Worm (Caenorhabditis elegans) whole organism, young adult: Measurements from ENCODE around the gene lido-9.
A peak's percentile ranks its signal among the peaks of the same experiment; 100 is the strongest.

Experiments
- B0019.2 ChIP-seq: fragments of 200-800 bp; sonication (Bioruptor generic); conservative IDR thresholded peaks from 2 replicates; pipeline ENCODE4 v1.3.6; 2022; ENCODE audit warnings: missing genetic modification reagents, missing genetic modification characterization, missing compliant biosample characterization
- B0035.1 ChIP-seq: sonication (generic microtip); optimal IDR thresholded peaks from 2 replicates; lab custom pipeline; 2016; ENCODE audit warnings: missing genetic modification characterization, mild to moderate bottlenecking, missing compliant biosample characterization, missing genotype, missing genetic modification reagents
- B0336.3 ChIP-seq: fragments of 200-800 bp; sonication (Bioruptor generic); IDR thresholded peaks from 2 replicates; pipeline ENCODE4 v1.3.6; 2022; ENCODE audit warnings: missing genetic modification characterization, missing compliant biosample characterization
- F37B4.10 ChIP-seq: fragments of 200-800 bp; sonication (Bioruptor generic); IDR thresholded peaks from 2 replicates; pipeline ENCODE4 v1.3.6; 2022; ENCODE audit warnings: missing genetic modification characterization, missing compliant biosample characterization
- F39B2.1 ChIP-seq: fragments of 200-800 bp; sonication (Bioruptor generic); IDR thresholded peaks from 2 replicates; pipeline ENCODE4 v1.3.6; 2022; ENCODE audit warnings: missing genetic modification reagents, missing genetic modification characterization, missing compliant biosample characterization
- F49E8.2 ChIP-seq: sonication (generic microtip); optimal IDR thresholded peaks from 3 replicates; lab custom pipeline; 2017; ENCODE audit warnings: missing genetic modification characterization, mild to moderate bottlenecking, missing compliant biosample characterization, antibody characterized with exemption, moderate library complexity; ENCODE audit not compliant: insufficient read depth
- F52B5.7 ChIP-seq: sonication (generic microtip); optimal IDR thresholded peaks from 2 replicates; lab custom pipeline; 2016; ENCODE audit warnings: mild to moderate bottlenecking, missing genetic modification characterization, missing compliant biosample characterization
- K11D2.4 ChIP-seq: fragments of 200-800 bp; sonication (Bioruptor generic); IDR thresholded peaks from 2 replicates; pipeline ENCODE4 v1.3.6; 2022; ENCODE audit warnings: missing genetic modification reagents, missing genetic modification characterization, missing compliant biosample characterization
- K12H6.12 ChIP-seq: fragments of 200-800 bp; sonication (Bioruptor generic); optimal IDR thresholded peaks from 2 replicates; lab custom pipeline; 2018; ENCODE audit warnings: mild to moderate bottlenecking, missing genetic modification characterization, missing compliant biosample characterization
- Y53G8AR.9 ChIP-seq: fragments of 200-800 bp; sonication (Bioruptor generic); conservative IDR thresholded peaks from 2 replicates; pipeline ENCODE4 v1.3.6; 2022; ENCODE audit warnings: missing genetic modification reagents, missing genetic modification characterization, missing compliant biosample characterization
- Y56A3A.18 ChIP-seq: fragments of 200-800 bp; sonication (Bioruptor generic); IDR thresholded peaks from 2 replicates; pipeline ENCODE4 v1.3.6; 2022; ENCODE audit warnings: missing genetic modification reagents, missing genetic modification characterization, missing compliant biosample characterization
- ama-1 ChIP-seq, 3 experiments: fragments of 150-350 bp in 1 of 3; sonication (generic microtip) in 2 of 3; optimal IDR thresholded peaks; 2 replicates each; lab custom pipeline; 2014 to 2018; ENCODE audit warnings: missing biosample characterization in 2 of 3, missing genetic modification characterization in 2 of 3, missing genetic modification reagents in 2 of 3
- cebp-2 ChIP-seq: fragments of 200-800 bp; sonication (Bioruptor generic); IDR thresholded peaks from 2 replicates; pipeline ENCODE4 v1.3.6; 2022; ENCODE audit warnings: missing genetic modification characterization, missing compliant biosample characterization
- ceh-100 ChIP-seq: fragments of 200-800 bp; sonication (Bioruptor generic); IDR thresholded peaks from 2 replicates; pipeline ENCODE4 v1.3.6; 2022; ENCODE audit warnings: missing genetic modification reagents, missing genetic modification characterization, missing compliant biosample characterization
- ceh-58 ChIP-seq: fragments of 200-800 bp; sonication (Bioruptor generic); IDR thresholded peaks from 2 replicates; pipeline ENCODE4 v1.3.6; 2022; ENCODE audit warnings: missing genetic modification characterization, missing compliant biosample characterization
- die-1 ChIP-seq: sonication (generic microtip); optimal IDR thresholded peaks from 2 replicates; lab custom pipeline; 2016; ENCODE audit warnings: missing genotype, mild to moderate bottlenecking, missing genetic modification characterization, missing compliant biosample characterization
- ekl-4 ChIP-seq: fragments of 200-800 bp; sonication (Bioruptor generic); IDR thresholded peaks from 2 replicates; pipeline ENCODE4 v1.3.6; 2022; ENCODE audit warnings: missing genetic modification reagents, missing genetic modification characterization, missing compliant biosample characterization
- ets-4 ChIP-seq: fragments of 200-800 bp; sonication (Bioruptor generic); optimal IDR thresholded peaks from 2 replicates; lab custom pipeline; 2018; ENCODE audit warnings: mild to moderate bottlenecking, missing genetic modification characterization, missing compliant biosample characterization
- fkh-3 ChIP-seq: sonication (generic microtip); optimal IDR thresholded peaks from 2 replicates; lab custom pipeline; 2016; ENCODE audit warnings: mild to moderate bottlenecking, missing genetic modification characterization, missing compliant biosample characterization
- hmg-20 ChIP-seq: fragments of 200-800 bp; sonication (Bioruptor generic); IDR thresholded peaks from 2 replicates; pipeline ENCODE4 v1.3.6; 2022; ENCODE audit warnings: missing genetic modification reagents, missing genetic modification characterization, missing compliant biosample characterization
- lin-35 ChIP-seq, 3 experiments: fragments of 150-350 bp in 2 of 3; sonication (generic microtip) in 1 of 3; optimal IDR thresholded peaks; 2 replicates each; lab custom pipeline; 2014 to 2018; ENCODE audit warnings: missing biosample characterization in 3 of 3, missing genetic modification characterization in 3 of 3, missing genetic modification reagents in 3 of 3
- lin-40 ChIP-seq: sonication (generic microtip); optimal IDR thresholded peaks from 2 replicates; lab custom pipeline; 2016; ENCODE audit warnings: missing genetic modification characterization, mild to moderate bottlenecking, missing compliant biosample characterization, missing genotype, missing genetic modification reagents
- madf-8 ChIP-seq: fragments of 200-800 bp; sonication (Bioruptor generic); conservative IDR thresholded peaks from 2 replicates; pipeline ENCODE4 v1.3.6; 2022; ENCODE audit warnings: missing genetic modification reagents, missing genetic modification characterization, missing compliant biosample characterization
- mcd-1 ChIP-seq: fragments of 200-800 bp; sonication (Bioruptor generic); IDR thresholded peaks from 2 replicates; pipeline ENCODE4 v1.3.6; 2022; ENCODE audit warnings: missing genetic modification reagents, missing genetic modification characterization, missing compliant biosample characterization
- mel-28 ChIP-seq: sonication (generic microtip); optimal IDR thresholded peaks from 2 replicates; lab custom pipeline; 2016; ENCODE audit warnings: borderline replicate concordance, mild to moderate bottlenecking, missing genetic modification characterization, missing compliant biosample characterization
- mxl-1 ChIP-seq: sonication (generic microtip); optimal IDR thresholded peaks from 2 replicates; lab custom pipeline; 2016; ENCODE audit warnings: missing genetic modification characterization, missing compliant biosample characterization
- nhr-120 ChIP-seq: fragments of 200-800 bp; sonication (Bioruptor generic); IDR thresholded peaks from 2 replicates; pipeline ENCODE4 v1.3.6; 2022; ENCODE audit warnings: missing genetic modification characterization, missing compliant biosample characterization
- nhr-179 ChIP-seq: sonication (generic microtip); optimal IDR thresholded peaks from 2 replicates; lab custom pipeline; 2016; ENCODE audit warnings: mild to moderate bottlenecking, missing genetic modification characterization, missing compliant biosample characterization
- nhr-90 ChIP-seq: sonication (generic microtip); optimal IDR thresholded peaks from 2 replicates; lab custom pipeline; 2016; ENCODE audit warnings: missing genotype, mild to moderate bottlenecking, missing genetic modification characterization, missing compliant biosample characterization
- pbrm-1 ChIP-seq: fragments of 200-800 bp; sonication (Bioruptor generic); IDR thresholded peaks from 2 replicates; pipeline ENCODE4 v1.3.6; 2022; ENCODE audit warnings: missing genetic modification reagents, missing genetic modification characterization, missing compliant biosample characterization
- pha-4 ChIP-seq: fragments of 150-350 bp; sonication (generic microtip); optimal IDR thresholded peaks from 2 replicates; lab custom pipeline; 2014; ENCODE audit warnings: missing biosample characterization, missing genetic modification reagents, missing genetic modification characterization
- rec-8 ChIP-seq, 2 experiments: sonication (generic microtip); optimal IDR thresholded peaks; 2 replicates each; lab custom pipeline; 2016; ENCODE audit warnings: mild to moderate bottlenecking in 2 of 2, missing genetic modification characterization in 2 of 2, missing genetic modification reagents in 2 of 2, missing genotype in 2 of 2, missing biosample characterization in 1 of 2, missing compliant biosample characterization in 1 of 2, moderate library complexity in 1 of 2
- sea-2 ChIP-seq: fragments of 200-800 bp; sonication (Bioruptor generic); IDR thresholded peaks from 2 replicates; pipeline ENCODE4 v1.3.6; 2022; ENCODE audit warnings: missing genetic modification characterization, missing compliant biosample characterization
- snpc-4 ChIP-seq, 5 experiments: fragments of 150-350 bp in 1 of 5; sonication (generic microtip) in 4 of 5; optimal IDR thresholded peaks; 2 replicates each; lab custom pipeline; 2014 to 2018; ENCODE audit warnings: missing genetic modification characterization in 5 of 5, missing biosample characterization in 3 of 5, antibody characterized with exemption in 2 of 5, mild to moderate bottlenecking in 2 of 5, missing compliant biosample characterization in 2 of 5, missing genotype in 2 of 5, moderate library complexity in 2 of 5, missing genetic modification reagents in 1 of 5
- somi-1 ChIP-seq: fragments of 200-800 bp; sonication (Bioruptor generic); optimal IDR thresholded peaks from 2 replicates; lab custom pipeline; 2018; ENCODE audit warnings: mild to moderate bottlenecking, missing genetic modification characterization, missing compliant biosample characterization
- sptf-2 ChIP-seq: fragments of 200-800 bp; sonication (Bioruptor generic); optimal IDR thresholded peaks from 2 replicates; lab custom pipeline; 2018; ENCODE audit warnings: mild to moderate bottlenecking, missing genetic modification characterization, missing compliant biosample characterization
- tbp1 ChIP-seq: fragments of 200-800 bp; sonication (Bioruptor generic); optimal IDR thresholded peaks from 2 replicates; lab custom pipeline; 2018; ENCODE audit warnings: mild to moderate bottlenecking, missing genetic modification characterization, missing compliant biosample characterization
- unc-62 ChIP-seq: fragments of 150-350 bp; optimal IDR thresholded peaks from 2 replicates; lab custom pipeline; 2014; ENCODE audit warnings: missing biosample characterization, missing genetic modification reagents, missing genetic modification characterization
- xnd-1 ChIP-seq: sonication (generic microtip); optimal IDR thresholded peaks from 2 replicates; lab custom pipeline; 2016; ENCODE audit warnings: missing genotype, missing genetic modification reagents, missing genetic modification characterization, missing compliant biosample characterization
- zfh-2 ChIP-seq: fragments of 200-800 bp; sonication (Bioruptor generic); conservative IDR thresholded peaks from 2 replicates; pipeline ENCODE4 v1.3.6; 2022; ENCODE audit warnings: missing genetic modification reagents, missing genetic modification characterization, missing compliant biosample characterization
- ztf-22 ChIP-seq: fragments of 200-800 bp; sonication (Bioruptor generic); optimal IDR thresholded peaks from 2 replicates; lab custom pipeline; 2018; ENCODE audit warnings: mild to moderate bottlenecking, missing genetic modification characterization, moderate library complexity, missing compliant biosample characterization
- ztf-25 ChIP-seq: fragments of 200-800 bp; sonication (Bioruptor generic); IDR thresholded peaks from 2 replicates; pipeline ENCODE4 v1.3.6; 2022; ENCODE audit warnings: missing genetic modification reagents, missing genetic modification characterization, missing compliant biosample characterization
- ztf-26 ChIP-seq: sonication (generic microtip); optimal IDR thresholded peaks from 2 replicates; lab custom pipeline; 2017; ENCODE audit warnings: missing genetic modification characterization, missing compliant biosample characterization

The lido-9 gene

DNA sequence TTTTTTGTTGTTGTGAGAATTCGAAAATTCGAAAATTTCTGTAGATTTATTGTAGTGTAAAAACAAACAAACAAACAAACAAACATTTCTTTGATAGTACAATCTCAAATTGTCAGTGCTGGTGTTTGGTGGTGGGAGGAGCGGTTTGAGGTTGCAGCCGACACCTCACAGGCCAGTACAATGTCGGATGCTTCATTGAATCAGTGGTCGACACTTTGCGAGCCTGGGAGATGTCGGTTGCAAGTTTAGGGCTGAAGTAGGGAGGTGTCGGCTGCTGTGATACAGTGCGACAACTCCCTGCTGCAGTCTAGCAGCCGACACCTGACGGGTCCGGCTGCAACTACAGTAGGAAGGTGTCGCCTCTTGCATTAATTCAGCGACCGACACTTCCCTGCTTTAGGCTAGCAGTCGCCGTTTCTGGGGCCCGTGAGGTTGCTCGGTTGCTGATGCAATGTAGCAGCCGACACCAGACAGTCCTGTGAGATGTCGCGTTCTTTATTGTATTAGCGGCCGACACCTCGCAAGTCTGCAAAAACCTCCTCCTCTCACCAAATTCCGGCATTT is 14.6 kb upstream of the lido-9 start (continued):
- TF ChIP-seq rec-8 (tag; optimal IDR thresholded peaks at IDR 0.05; lab: Kevin White, UChicago), result no peak
- no peak for TF ChIP-seq nhr-90 (tag; lab: Kevin White, UChicago)
- no peak for TF ChIP-seq mxl-1 (tag; lab: Kevin White, UChicago)
- peak; percentile 8; the same call in 1 of the 2 replicates for TF ChIP-seq mcd-1 (GFP tag; lab: Robert Waterston, UW)
- no peak for TF ChIP-seq F52B5.7 (tag; lab: Kevin White, UChicago)
- no peak for TF ChIP-seq K12H6.12 (tag; lab: Kevin White, UChicago)
- no peak for TF ChIP-seq ztf-26 (tag; lab: Kevin White, UChicago)
- no peak for TF ChIP-seq F39B2.1 (GFP tag; lab: Robert Waterston, UW)
- no peak for TF ChIP-seq ama-1 (optimal IDR thresholded peaks at IDR 0.05; lab: Kevin White, UChicago)
- no peak for TF ChIP-seq ama-1 (GFP tag; optimal IDR thresholded peaks at IDR 0.05; lab: Kevin White, UChicago)
- TF ChIP-seq somi-1, result no peak
- no peak for TF ChIP-seq sea-2 (GFP tag; lab: Robert Waterston, UW)
- no peak for TF ChIP-seq B0336.3 (GFP tag; lab: Robert Waterston, UW)
- peak; percentile 12 for TF ChIP-seq sptf-2 (GFP tag; lab: Kevin White, UChicago)
- no peak for TF ChIP-seq mel-28 (tag; lab: Kevin White, UChicago)
- TF ChIP-seq unc-62, result no peak
- TF ChIP-seq Y53G8AR.9, result no peak
- TF ChIP-seq B0035.1 (tag; lab: Kevin White, UChicago), result no peak
- TF ChIP-seq nhr-179, result no peak
- no peak for TF ChIP-seq nhr-120
- no peak for TF ChIP-seq pbrm-1 (GFP tag; lab: Robert Waterston, UW)
- TF ChIP-seq snpc-4 (GFP tag; optimal IDR thresholded peaks at IDR 0.05; lab: Kevin White, UChicago), result no peak
- TF ChIP-seq snpc-4 (tag; optimal IDR thresholded peaks at IDR 0.05; lab: Kevin White, UChicago), result peak; percentile 62 to 86 (median 80)
- TF ChIP-seq xnd-1 (tag; lab: Kevin White, UChicago), result no peak
- TF ChIP-seq F49E8.2 (tag; lab: Kevin White, UChicago), result no peak
- no peak for TF ChIP-seq hmg-20 (GFP tag; lab: Robert Waterston, UW)
- no peak for TF ChIP-seq ceh-58 (GFP tag; lab: Robert Waterston, UW)
- no peak for TF ChIP-seq madf-8
- TF ChIP-seq K11D2.4 (GFP tag; lab: Robert Waterston, UW), result no peak
- TF ChIP-seq fkh-3 (tag; lab: Kevin White, UChicago), result no peak
- no peak for TF ChIP-seq lin-35 (GFP tag; optimal IDR thresholded peaks at IDR 0.05; lab: Kevin White, UChicago)
- no peak for TF ChIP-seq ztf-25 (GFP tag; lab: Robert Waterston, UW)
- TF ChIP-seq B0019.2 (GFP tag; lab: Robert Waterston, UW), result no peak
- TF ChIP-seq ztf-22 (GFP tag; lab: Kevin White, UChicago), result no peak
- no peak for TF ChIP-seq lin-40 (tag; lab: Kevin White, UChicago)
- TF ChIP-seq die-1 (tag; lab: Kevin White, UChicago), result no peak
- no peak for TF ChIP-seq tbp1 (GFP tag; lab: Kevin White, UChicago)
- TF ChIP-seq ekl-4 (GFP tag; lab: Robert Waterston, UW), result no peak
- TF ChIP-seq Y56A3A.18, result no peak
- TF ChIP-seq cebp-2, result no peak
- TF ChIP-seq zfh-2 (GFP tag; lab: Robert Waterston, UW), result peak; percentile 69
- no peak for TF ChIP-seq pha-4
- TF ChIP-seq ets-4 (GFP tag; lab: Kevin White, UChicago), result no peak
- 0 out of 2 replicates have a peak, but pooled peaks have one; percentile 75 for TF ChIP-seq F37B4.10 (GFP tag; lab: Robert Waterston, UW)
- TF ChIP-seq ceh-100 (GFP tag; lab: Robert Waterston, UW), result no peak
